Worm (Caenorhabditis elegans) whole organism, L4/young adult: ENCODE measurements around the gene ztf-18.

Experiments
- W03F9.2 ChIP-seq: fragments of 150-350 bp; optimal IDR thresholded peaks from 2 replicates; lab custom pipeline; 2014; ENCODE audit warnings: missing biosample characterization, missing genetic modification characterization
- dao-5 ChIP-seq: sonication (generic microtip); optimal IDR thresholded peaks from 2 replicates; lab custom pipeline; 2016; ENCODE audit warnings: missing genotype, missing genetic modification characterization, moderate library complexity, missing compliant biosample characterization
- him-1 ChIP-seq: sonication (generic microtip); optimal IDR thresholded peaks from 2 replicates; lab custom pipeline; 2016; ENCODE audit warnings: missing genotype, missing genetic modification reagents, missing genetic modification characterization, missing compliant biosample characterization

ce11 chrIII:891014-891413, 4.5 kb downstream of the ztf-18 start, which contains the start of gene T24C4.10:
- TF ChIP-seq dao-5 (tag; lab: Kevin White, UChicago) (no peak), him-1 (tag; lab: Kevin White, UChicago) (no peak), W03F9.2 (tag; lab: Kevin White, UChicago) (no peak)
